Worm (Caenorhabditis elegans) whole organism, young adult: ENCODE measurements around the gene ZC416.2.
A peak's percentile ranks its signal among the peaks of the same experiment; 100 is the strongest.

Source experiments
- F23B12.7 ChIP-seq: sonication (generic microtip); optimal IDR thresholded peaks from 2 replicates; lab custom pipeline; 2017; ENCODE audit warnings: missing genetic modification characterization, mild to moderate bottlenecking, missing compliant biosample characterization, antibody characterized with exemption, moderate library complexity; ENCODE audit not compliant: insufficient read depth
- F57A8.1 ChIP-seq: fragments of 200-800 bp; sonication (Bioruptor generic); optimal IDR thresholded peaks from 2 replicates; lab custom pipeline; 2018; ENCODE audit warnings: mild to moderate bottlenecking, missing genetic modification characterization, moderate library complexity, missing compliant biosample characterization
- F57C9.4 ChIP-seq: sonication (generic microtip); optimal IDR thresholded peaks from 2 replicates; lab custom pipeline; 2017; ENCODE audit warnings: mild to moderate bottlenecking, missing genetic modification characterization, missing compliant biosample characterization
- T26A5.8 ChIP-seq: sonication (generic microtip); optimal IDR thresholded peaks from 2 replicates; lab custom pipeline; 2016; ENCODE audit warnings: missing genetic modification characterization, missing compliant biosample characterization
- ZK185.1 ChIP-seq: sonication (generic microtip); optimal IDR thresholded peaks from 2 replicates; lab custom pipeline; 2016; ENCODE audit warnings: mild to moderate bottlenecking, missing genetic modification characterization, missing compliant biosample characterization; ENCODE audit not compliant: poor library complexity, severe bottlenecking
- atf-7 ChIP-seq: sonication (generic microtip); optimal IDR thresholded peaks from 2 replicates; lab custom pipeline; 2017; ENCODE audit warnings: mild to moderate bottlenecking, missing genetic modification characterization, missing compliant biosample characterization
- athp-1 ChIP-seq: sonication (generic microtip); optimal IDR thresholded peaks from 2 replicates; lab custom pipeline; 2017; ENCODE audit warnings: mild to moderate bottlenecking, missing genetic modification characterization, missing compliant biosample characterization
- attf-6 ChIP-seq: fragments of 200-800 bp; sonication (Bioruptor generic); IDR thresholded peaks from 2 replicates; pipeline ENCODE4 v1.3.6; 2022; ENCODE audit warnings: missing genetic modification reagents, missing genetic modification characterization, missing compliant biosample characterization
- ccch-3 ChIP-seq: fragments of 200-800 bp; sonication (Bioruptor generic); optimal IDR thresholded peaks from 2 replicates; lab custom pipeline; 2018; ENCODE audit warnings: mild to moderate bottlenecking, missing genetic modification characterization, missing compliant biosample characterization
- cebp-1 ChIP-seq, 2 experiments: fragments of 200-800 bp in 1 of 2; sonication (Bioruptor generic) in 1 of 2; sonication (generic microtip) in 1 of 2; IDR thresholded peaks in 1 of 2; optimal IDR thresholded peaks in 1 of 2; 2 replicates each; pipeline versions ENCODE4 v1.3.6 to Lab custom; 2017 to 2022; ENCODE audit warnings: missing compliant biosample characterization in 2 of 2, missing genetic modification characterization in 2 of 2, mild to moderate bottlenecking in 1 of 2, missing genetic modification reagents in 1 of 2, moderate library complexity in 1 of 2
- ceh-58 ChIP-seq: fragments of 200-800 bp; sonication (Bioruptor generic); IDR thresholded peaks from 2 replicates; pipeline ENCODE4 v1.3.6; 2022; ENCODE audit warnings: missing genetic modification characterization, missing compliant biosample characterization
- ceh-79 ChIP-seq: sonication (generic microtip); optimal IDR thresholded peaks from 2 replicates; lab custom pipeline; 2017; ENCODE audit warnings: mild to moderate bottlenecking, missing genetic modification characterization, missing compliant biosample characterization
- chd-7 ChIP-seq: sonication (generic microtip); optimal IDR thresholded peaks from 2 replicates; lab custom pipeline; 2016; ENCODE audit warnings: mild to moderate bottlenecking, missing genetic modification characterization, moderate library complexity, missing compliant biosample characterization
- egl-18 ChIP-seq: fragments of 200-800 bp; sonication (Bioruptor generic); IDR thresholded peaks from 2 replicates; pipeline ENCODE4 v1.3.6; 2022; ENCODE audit warnings: missing genetic modification reagents, missing genetic modification characterization, missing compliant biosample characterization
- egrh-3 ChIP-seq: fragments of 200-800 bp; sonication (Bioruptor generic); IDR thresholded peaks from 2 replicates; pipeline ENCODE4 v1.3.6; 2022; ENCODE audit warnings: missing genetic modification reagents, missing genetic modification characterization, missing compliant biosample characterization
- ekl-4 ChIP-seq: fragments of 200-800 bp; sonication (Bioruptor generic); IDR thresholded peaks from 2 replicates; pipeline ENCODE4 v1.3.6; 2022; ENCODE audit warnings: missing genetic modification reagents, missing genetic modification characterization, missing compliant biosample characterization
- gei-17 ChIP-seq: fragments of 200-800 bp; sonication (Bioruptor generic); optimal IDR thresholded peaks from 2 replicates; lab custom pipeline; 2018; ENCODE audit warnings: mild to moderate bottlenecking, missing genetic modification characterization, missing compliant biosample characterization
- hlh-12 ChIP-seq: sonication (generic microtip); optimal IDR thresholded peaks from 2 replicates; lab custom pipeline; 2016; ENCODE audit warnings: missing genetic modification characterization, missing compliant biosample characterization
- hlh-26 ChIP-seq: fragments of 200-800 bp; sonication (Bioruptor generic); conservative IDR thresholded peaks from 2 replicates; pipeline ENCODE4 v1.3.6; 2022; ENCODE audit warnings: missing genetic modification reagents, missing genetic modification characterization, missing compliant biosample characterization
- hmg-1.2 ChIP-seq: fragments of 200-800 bp; sonication (Bioruptor generic); IDR thresholded peaks from 2 replicates; pipeline ENCODE4 v1.3.6; 2022; ENCODE audit warnings: missing genetic modification reagents, missing genetic modification characterization, missing compliant biosample characterization
- lin-26 ChIP-seq: fragments of 200-800 bp; sonication (Bioruptor generic); IDR thresholded peaks from 2 replicates; pipeline ENCODE4 v1.3.6; 2022; ENCODE audit warnings: missing genetic modification reagents, missing genetic modification characterization, missing compliant biosample characterization
- lin-54 ChIP-seq: fragments of 200-800 bp; sonication (Bioruptor generic); optimal IDR thresholded peaks from 2 replicates; lab custom pipeline; 2018; ENCODE audit warnings: mild to moderate bottlenecking, missing genetic modification characterization, missing compliant biosample characterization
- lsl-1 ChIP-seq: fragments of 200-800 bp; sonication (Bioruptor generic); optimal IDR thresholded peaks from 2 replicates; lab custom pipeline; 2018; ENCODE audit warnings: mild to moderate bottlenecking, missing genetic modification characterization, moderate library complexity, missing compliant biosample characterization
- madf-8 ChIP-seq: fragments of 200-800 bp; sonication (Bioruptor generic); conservative IDR thresholded peaks from 2 replicates; pipeline ENCODE4 v1.3.6; 2022; ENCODE audit warnings: missing genetic modification reagents, missing genetic modification characterization, missing compliant biosample characterization
- mcd-1 ChIP-seq: fragments of 200-800 bp; sonication (Bioruptor generic); IDR thresholded peaks from 2 replicates; pipeline ENCODE4 v1.3.6; 2022; ENCODE audit warnings: missing genetic modification reagents, missing genetic modification characterization, missing compliant biosample characterization
- pbrm-1 ChIP-seq: fragments of 200-800 bp; sonication (Bioruptor generic); IDR thresholded peaks from 2 replicates; pipeline ENCODE4 v1.3.6; 2022; ENCODE audit warnings: missing genetic modification reagents, missing genetic modification characterization, missing compliant biosample characterization
- snpc-3.4 ChIP-seq: sonication (generic microtip); optimal IDR thresholded peaks from 2 replicates; lab custom pipeline; 2017; ENCODE audit warnings: missing genetic modification characterization, mild to moderate bottlenecking, missing compliant biosample characterization, antibody characterized with exemption, moderate library complexity, missing genotype, missing genetic modification reagents
- snpc-4 ChIP-seq, 5 experiments: fragments of 150-350 bp in 1 of 5; sonication (generic microtip) in 4 of 5; optimal IDR thresholded peaks; 2 replicates each; lab custom pipeline; 2014 to 2018; ENCODE audit warnings: missing genetic modification characterization in 5 of 5, missing biosample characterization in 3 of 5, antibody characterized with exemption in 2 of 5, mild to moderate bottlenecking in 2 of 5, missing compliant biosample characterization in 2 of 5, missing genotype in 2 of 5, moderate library complexity in 2 of 5, missing genetic modification reagents in 1 of 5
- sptf-2 ChIP-seq: fragments of 200-800 bp; sonication (Bioruptor generic); optimal IDR thresholded peaks from 2 replicates; lab custom pipeline; 2018; ENCODE audit warnings: mild to moderate bottlenecking, missing genetic modification characterization, missing compliant biosample characterization
- tlf-1 ChIP-seq: fragments of 200-800 bp; sonication (Bioruptor generic); optimal IDR thresholded peaks from 2 replicates; lab custom pipeline; 2018; ENCODE audit warnings: mild to moderate bottlenecking, missing genetic modification characterization, missing compliant biosample characterization
- unc-130 ChIP-seq: sonication (generic microtip); optimal IDR thresholded peaks from 2 replicates; lab custom pipeline; 2016; ENCODE audit warnings: missing genetic modification reagents, missing genetic modification characterization, missing compliant biosample characterization
- zfh-2 ChIP-seq: fragments of 200-800 bp; sonication (Bioruptor generic); conservative IDR thresholded peaks from 2 replicates; pipeline ENCODE4 v1.3.6; 2022; ENCODE audit warnings: missing genetic modification reagents, missing genetic modification characterization, missing compliant biosample characterization
- ztf-26 ChIP-seq: sonication (generic microtip); optimal IDR thresholded peaks from 2 replicates; lab custom pipeline; 2017; ENCODE audit warnings: missing genetic modification characterization, missing compliant biosample characterization

Gene ZC416.2

DNA sequence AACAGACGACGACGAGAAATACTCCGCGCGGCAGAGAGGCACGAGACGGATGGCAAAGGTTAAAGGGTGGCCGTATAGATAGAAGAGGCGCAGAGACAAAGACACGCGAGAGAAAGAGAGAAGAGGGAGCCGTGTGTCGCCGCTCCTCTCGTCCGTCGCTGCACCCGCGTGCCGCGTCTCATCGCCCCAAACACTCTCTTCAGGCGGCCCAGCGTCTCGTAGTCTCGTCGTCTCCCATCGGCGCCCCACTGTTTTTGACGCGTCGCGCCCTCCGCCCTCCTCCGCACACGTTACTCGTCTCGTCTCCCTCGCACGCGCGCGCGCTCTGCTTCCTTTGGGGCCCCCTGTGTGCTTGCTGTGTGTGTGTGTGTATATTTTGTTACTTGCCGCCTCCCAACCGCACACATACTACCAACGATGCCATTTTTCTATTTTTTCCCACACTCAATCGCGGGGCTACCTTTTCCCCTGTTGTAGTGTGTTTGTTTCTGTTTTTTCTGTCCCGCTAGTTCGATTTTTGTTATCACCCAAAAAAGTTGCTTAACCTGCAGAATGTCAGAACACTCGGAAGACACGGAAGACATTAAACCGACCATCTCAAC lies 3.2 kb downstream of the ZC416.2 start, which contains the start of gene madf-9 (continued):
- TF ChIP-seq tlf-1 (no peak), cebp-1 (GFP tag; IDR thresholded peaks at IDR 0.05; lab: Robert Waterston, UW) (no peak), cebp-1 (tag; optimal IDR thresholded peaks at IDR 0.05; lab: Kevin White, UChicago) (peak; percentile 83), hlh-26 (GFP tag; lab: Robert Waterston, UW) (no peak), T26A5.8 (tag; lab: Kevin White, UChicago) (no peak), attf-6 (no peak), gei-17 (GFP tag; lab: Kevin White, UChicago) (peak; percentile 57), mcd-1 (GFP tag; lab: Robert Waterston, UW) (peak; percentile 73), ccch-3 (GFP tag; lab: Kevin White, UChicago) (no peak), chd-7 (tag; lab: Kevin White, UChicago) (no peak), ekl-4 (GFP tag; lab: Robert Waterston, UW) (no peak), athp-1 (tag; lab: Kevin White, UChicago) (no peak), ZK185.1 (tag; lab: Kevin White, UChicago) (no peak), pbrm-1 (GFP tag; lab: Robert Waterston, UW) (peak; percentile 58; the same call in 1 of the 2 replicates), lsl-1 (GFP tag; lab: Kevin White, UChicago) (no peak), egl-18 (GFP tag; lab: Robert Waterston, UW) (no peak), lin-54 (GFP tag; lab: Kevin White, UChicago) (peak; percentile 29), sptf-2 (peak; percentile 15), snpc-4 (GFP tag; optimal IDR thresholded peaks at IDR 0.05; lab: Kevin White, UChicago) (no peak), snpc-4 (tag; optimal IDR thresholded peaks at IDR 0.05; lab: Kevin White, UChicago) (peak in 2 of 4 experiments; percentile 42 to 55), atf-7 (tag; lab: Kevin White, UChicago) (no peak), F57C9.4 (tag; lab: Kevin White, UChicago) (no peak), hmg-1.2 (peak; percentile 75), F57A8.1 (GFP tag; lab: Kevin White, UChicago) (no peak), ceh-58 (no peak), ztf-26 (tag; lab: Kevin White, UChicago) (peak; percentile 47), snpc-3.4 (tag; lab: Kevin White, UChicago) (no peak), ceh-79 (tag; lab: Kevin White, UChicago) (peak; percentile 15), F23B12.7 (tag; lab: Kevin White, UChicago) (no peak), madf-8 (GFP tag; lab: Robert Waterston, UW) (no peak), unc-130 (GFP tag; lab: Kevin White, UChicago) (no peak)
- TF ChIP-seq, all 124 proteins: peak for 36

DNA sequence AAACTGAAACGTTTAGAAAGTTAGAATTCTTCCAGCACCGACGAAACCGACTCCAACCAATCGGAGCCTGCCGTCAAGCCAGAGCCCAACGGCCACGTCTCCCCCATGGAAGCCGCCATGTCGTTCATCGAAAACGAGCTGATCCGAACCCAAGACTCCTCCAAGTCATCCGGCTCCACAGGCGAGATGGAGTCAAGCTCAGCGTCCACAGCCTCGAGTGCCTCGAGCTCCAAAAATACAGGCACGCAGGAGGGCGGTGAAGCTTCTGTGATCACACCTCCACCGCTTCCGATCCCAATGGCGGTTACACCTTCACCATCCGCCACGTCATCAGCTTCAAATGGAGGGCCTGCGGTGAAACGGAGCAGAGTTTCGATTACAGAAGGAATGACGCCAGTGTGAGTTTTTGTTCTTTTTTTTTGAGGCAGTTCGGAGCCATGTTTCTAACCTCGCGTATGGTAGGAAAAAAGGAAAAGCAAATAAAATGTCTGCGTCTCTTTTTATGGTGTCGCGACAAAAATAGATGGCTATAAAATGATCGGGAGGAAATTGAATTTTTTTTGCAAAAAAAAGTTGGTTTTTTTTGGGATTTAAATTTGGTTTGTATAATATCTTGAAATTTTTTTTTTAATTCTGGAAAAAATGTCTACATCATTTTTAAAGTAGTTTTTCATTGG lies 5.0 kb downstream of the ZC416.2 start:
- TF ChIP-seq egrh-3 (GFP tag; lab: Robert Waterston, UW) (peak; percentile 35; the same call in 1 of the 2 replicates), hlh-12 (tag; lab: Kevin White, UChicago) (no peak), lin-26 (GFP tag; lab: Robert Waterston, UW) (no peak), F57C9.4 (tag; lab: Kevin White, UChicago) (no peak), zfh-2 (GFP tag; lab: Robert Waterston, UW) (peak; percentile 90)
- TF ChIP-seq, all 124 proteins: peak for 2
